Worm (Caenorhabditis elegans) whole organism, early embryonic: ENCODE results near the gene Y27F2A.11.
"Not testable (repeated sequence)": the region's sequence is repeated elsewhere in the genome, so short reads cannot be mapped to it uniquely, and the experiment has no call there.

ENCODE experiments used
- B0310.2 ChIP-seq: sonication (generic microtip); optimal IDR thresholded peaks from 2 replicates; lab custom pipeline; 2016; ENCODE audit warnings: mild to moderate bottlenecking, missing genetic modification characterization, missing compliant biosample characterization
- F13C5.2 ChIP-seq: sonication (generic microtip); optimal IDR thresholded peaks from 2 replicates; lab custom pipeline; 2017; ENCODE audit warnings: mild to moderate bottlenecking, missing genetic modification characterization, inconsistent platforms, missing compliant biosample characterization
- aly-1 ChIP-seq: sonication (generic microtip); optimal IDR thresholded peaks from 2 replicates; lab custom pipeline; 2016; ENCODE audit warnings: missing genetic modification characterization, missing compliant biosample characterization
- ama-1 ChIP-seq: fragments of 150-350 bp; optimal IDR thresholded peaks from 2 replicates; lab custom pipeline; 2014
- ceh-13 ChIP-seq: fragments of 200-800 bp; sonication (Bioruptor generic); optimal IDR thresholded peaks from 2 replicates; lab custom pipeline; 2018; ENCODE audit warnings: mild to moderate bottlenecking, missing genetic modification characterization, missing compliant biosample characterization
- ceh-36 ChIP-seq: sonication (generic microtip); optimal IDR thresholded peaks from 2 replicates; lab custom pipeline; 2016; ENCODE audit warnings: missing genetic modification characterization, inconsistent platforms, missing compliant biosample characterization
- ets-7 ChIP-seq: sonication (generic microtip); optimal IDR thresholded peaks from 2 replicates; lab custom pipeline; 2016; ENCODE audit warnings: missing genotype, missing genetic modification characterization, missing compliant biosample characterization
- flt-1 ChIP-seq: fragments of 200-800 bp; sonication (Bioruptor generic); IDR thresholded peaks from 2 replicates; pipeline ENCODE4 v1.3.6; 2022; ENCODE audit warnings: missing genetic modification characterization, missing compliant biosample characterization
- hmbx-1 ChIP-seq: sonication (generic microtip); optimal IDR thresholded peaks from 2 replicates; lab custom pipeline; 2016; ENCODE audit warnings: mild to moderate bottlenecking, missing genetic modification characterization, missing compliant biosample characterization
- hmg-4 ChIP-seq: fragments of 200-800 bp; sonication (Bioruptor generic); optimal IDR thresholded peaks from 2 replicates; lab custom pipeline; 2018; ENCODE audit warnings: mild to moderate bottlenecking, missing genetic modification characterization, missing compliant biosample characterization
- hnd-1 ChIP-seq: sonication (generic microtip); optimal IDR thresholded peaks from 2 replicates; lab custom pipeline; 2016; ENCODE audit warnings: missing genetic modification characterization, missing compliant biosample characterization
- pes-1 ChIP-seq: fragments of 200-800 bp; sonication (Bioruptor generic); IDR thresholded peaks from 2 replicates; pipeline ENCODE4 v1.3.6; 2022; ENCODE audit warnings: missing genetic modification reagents, missing genetic modification characterization, missing compliant biosample characterization
- scrt-1 ChIP-seq: fragments of 200-800 bp; sonication (Bioruptor generic); IDR thresholded peaks from 2 replicates; pipeline ENCODE4 v1.3.6; 2022; ENCODE audit warnings: missing genetic modification characterization, missing compliant biosample characterization
- sea-1 ChIP-seq: fragments of 200-800 bp; sonication (Bioruptor generic); conservative IDR thresholded peaks from 2 replicates; pipeline ENCODE4 v1.3.6; 2022; ENCODE audit warnings: missing genetic modification characterization, missing compliant biosample characterization
- tbx-11 ChIP-seq: fragments of 200-800 bp; sonication (Bioruptor generic); IDR thresholded peaks from 2 replicates; pipeline ENCODE4 v1.3.6; 2022; ENCODE audit warnings: missing genetic modification characterization, missing compliant biosample characterization
- tbx-37 ChIP-seq: fragments of 200-800 bp; sonication (Bioruptor generic); conservative IDR thresholded peaks from 2 replicates; pipeline ENCODE4 v1.3.6; 2022; ENCODE audit warnings: missing genetic modification reagents, missing genetic modification characterization, missing compliant biosample characterization
- tra-4 ChIP-seq: sonication (generic microtip); optimal IDR thresholded peaks from 2 replicates; lab custom pipeline; 2017; ENCODE audit warnings: missing genetic modification characterization, missing compliant biosample characterization

The Y27F2A.11 gene

DNA sequence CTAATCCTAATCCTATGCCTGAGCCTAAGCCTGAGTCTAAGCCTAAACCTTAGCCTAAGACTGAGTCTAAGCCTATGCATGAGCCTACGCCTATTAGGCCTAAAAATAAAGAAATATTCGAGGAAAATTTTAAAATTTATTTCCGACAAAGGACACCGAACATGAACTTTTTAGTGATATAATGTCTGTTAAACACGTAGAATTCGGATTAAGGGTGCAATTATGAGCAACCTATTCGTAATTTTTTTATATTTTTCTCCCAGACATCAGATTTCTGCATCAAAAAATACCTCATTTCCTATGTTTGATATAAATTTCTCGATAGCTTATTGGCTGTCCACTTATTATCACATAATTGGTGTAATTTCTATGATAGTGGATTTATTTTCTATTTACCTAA is at the start of gene Y27F2A.11:
TSS of gene Y27F2A.11 (plus strand) at position 301 of the 400 bp plus-strand sequence.
- not testable (repeated sequence) for TF ChIP-seq F13C5.2 (tag; lab: Kevin White, UChicago); hnd-1 (tag; lab: Kevin White, UChicago); tbx-11 (GFP tag; lab: Robert Waterston, UW)

DNA sequence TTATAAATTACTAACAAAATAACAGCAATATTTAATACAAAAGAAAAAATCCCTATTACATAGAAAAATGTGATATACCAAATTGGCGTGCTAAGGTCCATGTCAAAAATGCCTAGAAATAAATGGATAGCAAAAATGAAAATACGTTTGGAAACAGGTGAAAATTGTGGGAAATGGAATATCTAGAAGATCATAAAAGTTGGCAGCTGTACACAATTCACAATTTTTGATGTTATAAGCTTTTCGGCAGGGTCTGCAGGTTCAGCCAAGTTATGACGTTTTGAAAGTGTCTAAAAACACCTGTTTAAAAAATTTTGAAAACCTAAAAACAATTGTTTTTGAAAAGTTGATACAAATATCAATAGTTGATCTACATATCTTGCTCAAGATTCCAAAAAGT is 46.3 kb upstream of the Y27F2A.11 start, which contains the start of gene sri-42:
TSS of gene sri-42 (minus strand) at position 101 of the 400 bp plus-strand sequence.
- TF ChIP-seq scrt-1; pes-1 (GFP tag; lab: Robert Waterston, UW); ets-7: not testable (repeated sequence)

DNA sequence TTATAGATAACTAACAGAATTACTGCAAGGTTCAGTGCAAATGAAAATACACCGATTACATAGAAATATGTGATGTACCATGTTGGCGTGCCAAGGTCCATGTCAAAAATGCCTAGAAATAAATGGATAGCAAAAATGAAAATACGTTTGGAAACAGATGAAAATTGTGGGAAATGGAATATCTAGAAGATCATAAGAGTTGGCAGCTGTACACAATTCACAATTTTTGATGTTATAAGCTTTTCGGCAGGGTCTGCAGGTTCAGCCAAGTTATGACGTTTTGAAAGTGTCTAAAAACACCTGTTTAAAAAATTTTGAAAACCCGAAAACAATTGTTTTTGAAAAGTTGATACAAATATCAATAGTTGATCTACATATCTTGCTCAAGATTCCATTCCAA is 44.6 kb upstream of the Y27F2A.11 start, which contains the start of gene sri-43:
TSS of gene sri-43 (minus strand) at position 101 of the 400 bp plus-strand sequence.
- not testable (repeated sequence) for TF ChIP-seq tra-4 (tag; lab: Kevin White, UChicago); ets-7; hnd-1 (tag; lab: Kevin White, UChicago)

DNA sequence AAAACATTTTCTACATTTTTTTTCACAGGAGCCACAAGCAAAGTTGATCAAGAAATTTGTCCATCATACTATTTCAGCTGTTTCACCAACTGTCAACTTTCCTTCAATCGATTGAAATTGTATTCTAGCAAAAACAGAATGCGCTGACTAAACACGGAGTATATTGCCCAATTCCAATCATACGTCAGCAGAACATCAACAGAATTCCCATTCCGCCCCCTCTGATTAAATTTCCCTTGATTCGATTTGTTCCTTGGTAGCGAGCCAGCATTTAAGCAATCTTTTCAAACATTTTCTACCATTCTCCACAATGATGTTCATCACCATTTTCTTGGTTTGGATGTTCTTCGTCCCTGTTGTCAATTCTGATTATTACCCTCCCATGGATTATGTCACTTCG is 43.3 kb upstream of the Y27F2A.11 start, which contains the start of gene T10D4.15:
TSS of gene T10D4.15 (plus strand) at position 301 of the 400 bp plus-strand sequence.
- TF ChIP-seq ama-1 (no peak), ceh-13 (GFP tag; lab: Kevin White, UChicago) (no peak), hmg-4 (no peak), sea-1 (GFP tag; lab: Robert Waterston, UW) (no peak), tbx-11 (GFP tag; lab: Robert Waterston, UW) (no peak), ets-7 (no peak), flt-1 (GFP tag; lab: Robert Waterston, UW) (no peak), hnd-1 (tag; lab: Kevin White, UChicago) (no peak), ceh-36 (no peak), scrt-1 (no peak), tra-4 (tag; lab: Kevin White, UChicago) (no peak), tbx-37 (GFP tag; lab: Robert Waterston, UW) (no peak), B0310.2 (tag; lab: Kevin White, UChicago) (no peak), hmbx-1 (tag; lab: Kevin White, UChicago) (no peak), aly-1 (no peak), pes-1 (GFP tag; lab: Robert Waterston, UW) (no peak)

DNA sequence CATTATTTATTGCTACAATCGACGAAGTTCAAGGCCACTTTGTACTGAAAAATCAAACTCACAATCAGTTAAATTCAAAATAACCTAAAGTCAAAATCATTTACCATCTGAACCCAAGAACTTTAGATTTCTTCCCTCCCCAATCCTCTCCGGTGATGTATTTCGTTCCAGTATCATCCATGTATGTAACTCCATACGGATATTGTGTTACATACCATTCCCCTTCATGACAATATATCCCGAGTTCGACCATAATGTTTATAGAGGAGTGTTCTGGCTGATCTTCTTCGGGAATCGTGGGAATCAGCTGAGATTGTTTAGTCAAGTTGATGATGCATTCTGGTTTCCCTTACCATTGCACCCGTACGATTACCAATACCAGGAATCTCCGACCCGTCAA is 40.7 kb upstream of the Y27F2A.11 start:
- TF ChIP-seq aly-1 (no peak), scrt-1 (no peak), ceh-36 (no peak), ets-7 (no peak), tra-4 (tag; lab: Kevin White, UChicago) (no peak), hmg-4 (no peak), pes-1 (GFP tag; lab: Robert Waterston, UW) (no peak), tbx-37 (GFP tag; lab: Robert Waterston, UW) (no peak), hnd-1 (tag; lab: Kevin White, UChicago) (no peak), sea-1 (GFP tag; lab: Robert Waterston, UW) (no peak), ama-1 (no peak), F13C5.2 (tag; lab: Kevin White, UChicago) (no peak), B0310.2 (tag; lab: Kevin White, UChicago) (no peak), flt-1 (GFP tag; lab: Robert Waterston, UW) (no peak), tbx-11 (GFP tag; lab: Robert Waterston, UW) (no peak)

DNA sequence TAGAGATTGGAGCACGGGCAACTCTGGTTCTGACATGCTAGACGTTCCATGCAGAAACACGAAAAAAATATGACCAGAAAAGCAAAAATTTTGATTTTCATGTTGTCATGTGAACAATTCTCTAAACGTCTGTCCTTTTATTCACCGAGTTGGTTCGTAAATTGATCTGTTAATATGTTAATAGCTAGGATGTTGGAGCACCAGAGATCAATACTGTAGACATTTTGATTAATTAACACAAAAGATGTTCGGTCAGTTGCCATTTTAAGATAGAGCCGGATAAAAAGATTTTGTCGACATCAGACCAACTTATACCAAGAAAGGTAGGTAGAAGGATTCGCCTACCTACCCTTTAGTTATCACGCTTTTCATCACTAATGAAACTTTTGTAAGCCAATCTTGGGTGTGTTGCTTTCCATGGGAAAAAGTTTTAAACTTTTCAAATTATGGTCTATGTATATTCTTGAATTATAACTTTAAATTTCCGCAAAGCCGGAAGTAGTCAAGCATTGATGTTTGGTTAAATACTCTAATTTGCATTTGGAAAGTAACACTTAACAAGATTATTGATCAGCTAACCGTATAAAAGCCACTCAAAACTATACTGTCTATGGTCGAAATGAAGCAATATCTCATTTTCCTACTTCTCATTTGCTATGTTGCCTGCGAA is 39.5 kb upstream of the Y27F2A.11 start, which contains the start of the genes T10D4.11 and T10D4.1:
TSS of gene T10D4.11 (minus strand) at position 101 of the 670 bp plus-strand sequence.
TSS of gene T10D4.1 (plus strand) at position 620 of the 670 bp plus-strand sequence.
- TF ChIP-seq ceh-36 (no peak), hmbx-1 (tag; lab: Kevin White, UChicago) (no peak), scrt-1 (no peak), ceh-13 (GFP tag; lab: Kevin White, UChicago) (no peak), F13C5.2 (tag; lab: Kevin White, UChicago) (no peak), ets-7 (no peak), hmg-4 (no peak), ama-1 (no peak), pes-1 (GFP tag; lab: Robert Waterston, UW) (no peak), aly-1 (no peak)

DNA sequence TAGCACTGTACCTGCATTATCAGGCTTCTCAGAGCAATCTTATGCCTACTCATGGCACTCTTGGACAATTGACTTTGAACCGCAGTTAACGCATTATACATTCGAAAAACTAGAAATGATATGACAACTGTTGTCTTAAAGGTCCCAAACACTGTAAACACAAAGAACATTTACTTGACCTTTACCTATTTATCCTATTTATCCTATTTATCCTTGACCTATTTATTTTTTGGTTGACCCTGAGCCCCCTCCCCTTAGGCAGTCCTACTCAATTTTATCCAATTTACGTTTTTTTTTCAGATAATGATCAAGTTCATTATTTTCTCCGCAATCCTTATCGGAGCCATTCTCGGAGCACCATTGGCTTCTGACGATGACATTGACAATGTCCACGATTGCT is 37.5 kb upstream of the Y27F2A.11 start, which contains the start of the genes T10D4.14 and T10D4.19:
TSS of gene T10D4.14 (minus strand) at position 101 of the 400 bp plus-strand sequence.
TSS of gene T10D4.19 (plus strand) at position 304 of the 400 bp plus-strand sequence.
- no peak for TF ChIP-seq pes-1 (GFP tag; lab: Robert Waterston, UW)
- no peak for TF ChIP-seq hmg-4
- no peak for TF ChIP-seq flt-1 (GFP tag; lab: Robert Waterston, UW)
- TF ChIP-seq ama-1: no peak
- TF ChIP-seq ets-7: no peak
- no peak for TF ChIP-seq tbx-11 (GFP tag; lab: Robert Waterston, UW)

DNA sequence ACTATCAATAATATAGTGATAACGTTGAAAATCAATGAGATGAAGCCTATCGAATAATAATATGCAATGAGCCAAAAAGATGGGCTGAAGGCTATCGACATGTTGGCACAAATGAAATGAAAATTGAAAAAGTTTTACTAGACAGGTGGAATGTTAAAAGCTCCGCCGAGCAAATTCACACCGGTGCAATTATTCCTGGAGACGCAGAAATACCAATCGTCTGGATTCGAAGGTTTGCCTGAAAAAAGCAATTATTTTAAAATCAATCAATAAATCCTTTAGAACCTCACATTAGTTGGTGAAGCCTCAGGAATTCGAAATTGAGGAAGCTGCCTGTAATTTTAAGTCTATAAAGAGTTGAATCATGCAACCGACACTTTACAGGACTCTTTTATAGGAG is 34.8 kb upstream of the Y27F2A.11 start, which contains the start of gene sri-32:
TSS of gene sri-32 (minus strand) at position 101 of the 400 bp plus-strand sequence.
- no peak for TF ChIP-seq hmg-4
- TF ChIP-seq scrt-1: no peak
- TF ChIP-seq tra-4 (tag; lab: Kevin White, UChicago): no peak
- TF ChIP-seq flt-1 (GFP tag; lab: Robert Waterston, UW): no peak
- no peak for TF ChIP-seq ceh-36
- no peak for TF ChIP-seq tbx-11 (GFP tag; lab: Robert Waterston, UW)
- TF ChIP-seq sea-1 (GFP tag; lab: Robert Waterston, UW): no peak
- no peak for TF ChIP-seq aly-1
- no peak for TF ChIP-seq hnd-1 (tag; lab: Kevin White, UChicago)
- TF ChIP-seq ceh-13 (GFP tag; lab: Kevin White, UChicago): no peak
- TF ChIP-seq hmbx-1 (tag; lab: Kevin White, UChicago): no peak
- TF ChIP-seq ama-1: no peak
- TF ChIP-seq F13C5.2 (tag; lab: Kevin White, UChicago): no peak
- no peak for TF ChIP-seq pes-1 (GFP tag; lab: Robert Waterston, UW)
